Worm (Caenorhabditis elegans) whole organism, L3 larva: ENCODE measurements around the gene C25F9.10.

Experiments
- R02D3.7 ChIP-seq: fragments of 150-350 bp; optimal IDR thresholded peaks from 2 replicates; lab custom pipeline; 2014; ENCODE audit warnings: missing biosample characterization, missing genetic modification characterization
- ceh-16 ChIP-seq: sonication (generic microtip); optimal IDR thresholded peaks from 2 replicates; lab custom pipeline; 2017; ENCODE audit warnings: missing biosample characterization, missing genetic modification characterization
- ceh-28 ChIP-seq: fragments of 150-350 bp; optimal IDR thresholded peaks from 2 replicates; lab custom pipeline; 2014; ENCODE audit warnings: missing biosample characterization, missing genetic modification reagents, missing genetic modification characterization
- ceh-82 ChIP-seq: fragments of 150-350 bp; optimal IDR thresholded peaks from 2 replicates; lab custom pipeline; 2014; ENCODE audit warnings: missing biosample characterization, missing genetic modification characterization
- egl-27 ChIP-seq: sonication (generic microtip); optimal IDR thresholded peaks from 4 replicates; lab custom pipeline; 2017; ENCODE audit warnings: missing biosample characterization, missing genetic modification reagents, missing genetic modification characterization
- elt-2 ChIP-seq: sonication (generic microtip); optimal IDR thresholded peaks from 2 replicates; lab custom pipeline; 2016; ENCODE audit warnings: missing genetic modification reagents, mild to moderate bottlenecking, missing genetic modification characterization, missing compliant biosample characterization
- elt-3 ChIP-seq, 3 experiments: fragments of 150-350 bp in 1 of 3; sonication (generic microtip) in 2 of 3; optimal IDR thresholded peaks; 2 replicates in 2 of 3; 4 replicates in 1 of 3; lab custom pipeline; 2014 to 2017; ENCODE audit warnings: missing biosample characterization in 3 of 3, missing genetic modification characterization in 3 of 3
- eor-1 ChIP-seq, 2 experiments: fragments of 150-350 bp; optimal IDR thresholded peaks; 2 replicates each; lab custom pipeline; 2014 to 2018; ENCODE audit warnings: missing biosample characterization in 2 of 2, missing genetic modification characterization in 2 of 2
- fkh-2 ChIP-seq: fragments of 150-350 bp; optimal IDR thresholded peaks from 2 replicates; lab custom pipeline; 2014; ENCODE audit warnings: missing biosample characterization, missing genetic modification reagents, missing genetic modification characterization
- fos-1 ChIP-seq: fragments of 150-350 bp; optimal IDR thresholded peaks from 2 replicates; lab custom pipeline; 2014; ENCODE audit warnings: missing biosample characterization, missing genetic modification characterization
- lin-15B ChIP-seq: fragments of 150-350 bp; optimal IDR thresholded peaks from 2 replicates; lab custom pipeline; 2014; ENCODE audit warnings: missing biosample characterization, missing genetic modification characterization
- lin-39 ChIP-seq: fragments of 150-350 bp; optimal IDR thresholded peaks from 2 replicates; lab custom pipeline; 2018; ENCODE audit warnings: missing biosample characterization, missing genetic modification reagents, missing genetic modification characterization
- lsy-12 ChIP-seq: sonication (generic microtip); optimal IDR thresholded peaks from 2 replicates; lab custom pipeline; 2016; ENCODE audit warnings: mild to moderate bottlenecking, missing genetic modification characterization, missing compliant biosample characterization
- mdl-1 ChIP-seq: fragments of 150-350 bp; optimal IDR thresholded peaks from 2 replicates; lab custom pipeline; 2014; ENCODE audit warnings: missing biosample characterization, missing genetic modification characterization
- nfya-1 ChIP-seq: sonication (generic microtip); optimal IDR thresholded peaks from 2 replicates; lab custom pipeline; 2017; ENCODE audit warnings: missing genetic modification characterization, mild to moderate bottlenecking, missing compliant biosample characterization, antibody characterized with exemption, moderate library complexity; ENCODE audit not compliant: insufficient read depth
- nhr-11 ChIP-seq: fragments of 150-350 bp; optimal IDR thresholded peaks from 2 replicates; lab custom pipeline; 2014; ENCODE audit warnings: missing biosample characterization, missing genetic modification characterization
- nhr-237 ChIP-seq: fragments of 150-350 bp; optimal IDR thresholded peaks from 2 replicates; lab custom pipeline; 2014; ENCODE audit warnings: missing biosample characterization, missing genetic modification characterization
- nhr-25 ChIP-seq: sonication (generic microtip); optimal IDR thresholded peaks from 2 replicates; lab custom pipeline; 2017; ENCODE audit warnings: missing biosample characterization, missing genetic modification characterization
- nhr-28 ChIP-seq: fragments of 150-350 bp; optimal IDR thresholded peaks from 2 replicates; lab custom pipeline; 2014; ENCODE audit warnings: missing biosample characterization, missing genetic modification characterization
- nhr-43 ChIP-seq: sonication (generic microtip); optimal IDR thresholded peaks from 2 replicates; lab custom pipeline; 2016; ENCODE audit warnings: mild to moderate bottlenecking, missing genetic modification characterization, missing compliant biosample characterization; ENCODE audit not compliant: poor library complexity, severe bottlenecking
- nhr-67 ChIP-seq: fragments of 150-350 bp; optimal IDR thresholded peaks from 2 replicates; lab custom pipeline; 2014; ENCODE audit warnings: missing biosample characterization, missing genetic modification characterization
- nhr-76 ChIP-seq: fragments of 150-350 bp; sonication (generic microtip); optimal IDR thresholded peaks from 5 replicates; lab custom pipeline; 2014; ENCODE audit warnings: missing biosample characterization, missing genetic modification characterization
- nhr-77 ChIP-seq: fragments of 150-350 bp; optimal IDR thresholded peaks from 2 replicates; lab custom pipeline; 2014; ENCODE audit warnings: missing biosample characterization, missing genetic modification characterization
- pha-4 ChIP-seq: fragments of 150-350 bp; optimal IDR thresholded peaks from 2 replicates; lab custom pipeline; 2014; ENCODE audit warnings: missing biosample characterization, missing genetic modification reagents, missing genetic modification characterization
- pqm-1 ChIP-seq: fragments of 150-350 bp; optimal IDR thresholded peaks from 2 replicates; lab custom pipeline; 2017; ENCODE audit warnings: missing biosample characterization, missing genetic modification characterization, inconsistent platforms
- sea-2 ChIP-seq: fragments of 150-350 bp; sonication (generic microtip); optimal IDR thresholded peaks from 4 replicates; lab custom pipeline; 2014; ENCODE audit warnings: missing biosample characterization, missing genetic modification reagents, missing genetic modification characterization
- snpc-4 ChIP-seq: fragments of 150-350 bp; optimal IDR thresholded peaks from 2 replicates; lab custom pipeline; 2014; ENCODE audit warnings: missing biosample characterization, missing genetic modification characterization
- tbx-2 ChIP-seq: sonication (generic microtip); optimal IDR thresholded peaks from 2 replicates; lab custom pipeline; 2016; ENCODE audit warnings: mild to moderate bottlenecking, missing genetic modification characterization, missing compliant biosample characterization
- unc-39 ChIP-seq: sonication (generic microtip); optimal IDR thresholded peaks from 4 replicates; lab custom pipeline; 2017; ENCODE audit warnings: missing biosample characterization, missing genetic modification characterization
- unc-62 ChIP-seq: fragments of 150-350 bp; sonication (generic microtip); optimal IDR thresholded peaks from 4 replicates; lab custom pipeline; 2014; ENCODE audit warnings: missing biosample characterization, missing genetic modification reagents, missing genetic modification characterization
- zag-1 ChIP-seq: fragments of 150-350 bp; optimal IDR thresholded peaks from 2 replicates; lab custom pipeline; 2014; ENCODE audit warnings: missing biosample characterization, missing genetic modification characterization
- ztf-11 ChIP-seq: fragments of 150-350 bp; optimal IDR thresholded peaks from 2 replicates; lab custom pipeline; 2014; ENCODE audit warnings: missing biosample characterization, missing genetic modification characterization
- ztf-4 ChIP-seq: fragments of 150-350 bp; optimal IDR thresholded peaks from 2 replicates; lab custom pipeline; 2014; ENCODE audit warnings: missing biosample characterization, missing genetic modification characterization

C25F9.10 gene

DNA sequence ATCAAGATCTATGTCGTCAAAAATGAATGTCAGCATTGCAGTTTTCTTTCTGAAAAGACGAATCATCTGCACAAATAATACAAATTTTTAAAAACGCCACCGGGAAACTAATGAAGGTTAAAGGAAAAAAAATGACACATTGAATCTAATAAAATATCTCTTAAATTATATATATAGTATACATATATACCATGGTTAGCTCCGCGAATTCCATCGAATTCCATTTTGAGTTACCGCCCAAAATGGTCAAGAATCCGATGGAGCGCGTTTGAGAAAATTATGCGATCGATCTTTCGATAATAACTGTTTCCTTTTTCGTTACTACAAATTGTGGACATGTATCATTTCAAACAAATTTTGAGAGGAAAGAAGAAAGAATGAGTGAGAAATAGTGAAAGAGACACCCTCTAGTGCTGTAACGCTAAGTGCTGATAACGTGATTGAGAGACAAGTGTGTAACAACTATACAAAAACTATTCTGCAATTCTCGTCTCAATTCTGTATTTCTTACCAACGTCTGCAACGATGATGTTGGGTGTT is at the start of gene C25F9.10, which contains the start of gene C25F9.6:
C25F9.10 (plus strand) TSS at position 454 of the 540 bp plus-strand sequence.
C25F9.6 (minus strand) TSS at position 51 of the 540 bp plus-strand sequence.
- peak; percentile 35 for TF ChIP-seq pha-4
- TF ChIP-seq elt-3 (tag; optimal IDR thresholded peaks at IDR 0.05; lab: Kevin White, UChicago) = no peak
- peak; percentile 35 for TF ChIP-seq pqm-1 (tag; lab: Kevin White, UChicago)
- no peak for TF ChIP-seq unc-62
- no peak for TF ChIP-seq R02D3.7 (tag; lab: Kevin White, UChicago)
- no peak for TF ChIP-seq lin-39 (tag; lab: Kevin White, UChicago)
- no peak for TF ChIP-seq unc-39
- no peak for TF ChIP-seq eor-1 (tag; optimal IDR thresholded peaks at IDR 0.05; lab: Kevin White, UChicago)
- no peak for TF ChIP-seq zag-1 (tag; lab: Kevin White, UChicago)
- TF ChIP-seq elt-2 (tag; lab: Kevin White, UChicago) = peak; percentile 60
- TF ChIP-seq tbx-2 (tag; lab: Kevin White, UChicago) = no peak
- no peak for TF ChIP-seq ceh-16 (tag; lab: Kevin White, UChicago)
- no peak for TF ChIP-seq egl-27 (tag; lab: Kevin White, UChicago)
- TF ChIP-seq nhr-25 (tag; lab: Kevin White, UChicago) = no peak
- no peak for TF ChIP-seq nhr-76 (tag; lab: Kevin White, UChicago)
- no peak for TF ChIP-seq ceh-28 (tag; lab: Kevin White, UChicago)
- TF ChIP-seq sea-2 (GFP tag; lab: Kevin White, UChicago) = no peak

DNA sequence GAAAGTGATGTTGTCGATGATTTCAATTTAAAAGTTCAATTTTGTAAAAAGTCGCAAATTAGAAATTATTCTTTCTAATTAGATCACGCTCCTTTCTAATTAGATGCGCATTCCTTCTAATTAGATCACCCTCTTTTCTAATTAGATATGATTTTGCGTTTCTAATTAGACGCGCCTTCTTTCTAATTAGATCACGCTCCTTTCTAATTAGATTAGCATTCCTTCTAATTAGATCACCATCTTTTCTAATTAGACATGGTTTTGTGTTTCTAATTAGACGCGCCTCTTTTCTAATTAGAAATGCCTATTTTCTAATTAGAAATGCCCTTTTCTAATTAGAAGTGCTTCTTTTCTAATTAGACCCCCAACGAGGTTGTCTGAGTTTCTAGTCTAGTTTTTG is 48.8 kb upstream of the C25F9.10 start:
- TF ChIP-seq ztf-4 (no peak), nfya-1 (no peak), eor-1 (tag; optimal IDR thresholded peaks at IDR 0.05; lab: Kevin White, UChicago) (no peak), egl-27 (tag; lab: Kevin White, UChicago) (no peak), zag-1 (tag; lab: Kevin White, UChicago) (no peak), fkh-2 (tag; lab: Kevin White, UChicago) (no peak), ceh-82 (tag; lab: Kevin White, UChicago) (no peak), nhr-77 (tag; lab: Kevin White, UChicago) (no peak), sea-2 (GFP tag; lab: Kevin White, UChicago) (no peak), nhr-67 (tag; lab: Kevin White, UChicago) (no peak), pqm-1 (tag; lab: Kevin White, UChicago) (no peak), nhr-76 (tag; lab: Kevin White, UChicago) (no peak), mdl-1 (tag; lab: Kevin White, UChicago) (no peak), snpc-4 (tag; lab: Kevin White, UChicago) (no peak), unc-62 (no peak), lsy-12 (tag; lab: Kevin White, UChicago) (no peak), ceh-16 (tag; lab: Kevin White, UChicago) (no peak), ztf-11 (no peak)

DNA sequence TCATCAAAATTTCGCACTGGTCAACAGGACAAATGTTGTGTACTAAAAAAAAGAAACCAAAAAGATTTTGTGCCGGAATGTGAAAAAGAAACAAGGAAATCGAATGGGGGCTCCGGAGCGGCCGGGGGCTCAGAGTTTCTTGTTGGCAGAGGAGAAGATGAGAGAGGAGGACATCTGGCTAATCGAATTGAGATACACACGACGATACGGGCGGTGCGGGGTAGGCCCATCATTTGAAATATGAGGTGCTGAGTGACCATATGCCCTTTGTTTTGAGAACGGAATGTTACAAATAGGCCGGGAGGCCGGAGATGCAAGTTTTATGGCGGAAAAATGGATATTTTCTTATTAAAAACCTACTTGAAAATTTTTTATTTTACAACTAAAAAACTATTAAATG is 47.5 kb upstream of the C25F9.10 start:
- no peak for TF ChIP-seq nhr-28 (tag; lab: Kevin White, UChicago)
- TF ChIP-seq fkh-2 (tag; lab: Kevin White, UChicago) = no peak
- no peak for TF ChIP-seq ceh-28 (tag; lab: Kevin White, UChicago)
- TF ChIP-seq lin-39 (tag; lab: Kevin White, UChicago) = peak; percentile 37
- TF ChIP-seq sea-2 (GFP tag; lab: Kevin White, UChicago) = no peak
- no peak for TF ChIP-seq lin-15B (tag; lab: Kevin White, UChicago)
- TF ChIP-seq nhr-25 (tag; lab: Kevin White, UChicago) = no peak
- TF ChIP-seq pha-4 = no peak
- TF ChIP-seq nfya-1 = peak; percentile 3
- no peak for TF ChIP-seq ztf-4
- no peak for TF ChIP-seq nhr-237 (tag; lab: Kevin White, UChicago)
- no peak for TF ChIP-seq nhr-43 (tag; lab: Kevin White, UChicago)

DNA sequence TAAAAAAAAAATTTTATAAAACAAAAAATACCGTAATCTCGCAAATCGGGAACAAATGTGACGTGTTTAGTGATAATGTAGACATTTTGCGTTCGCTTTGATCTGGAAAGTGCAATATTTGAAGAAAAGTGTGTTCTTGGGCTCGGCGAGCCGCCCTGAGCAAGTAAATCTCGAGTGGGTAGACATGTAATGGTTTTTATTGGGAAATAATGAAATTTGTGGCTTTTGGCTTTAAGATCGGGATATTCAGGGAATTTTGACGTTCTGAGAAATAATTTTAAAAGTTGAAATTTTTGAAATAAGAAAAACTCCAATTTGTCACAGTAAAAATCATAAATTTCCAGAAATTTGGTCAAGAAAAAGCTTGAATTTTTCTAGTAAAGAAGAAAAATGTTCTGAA is 43.0 kb upstream of the C25F9.10 start, which contains the start of gene C14B4.2:
C14B4.2 (minus strand) TSS at position 101 of the 400 bp plus-strand sequence.
- TF ChIP-seq fos-1 (tag; lab: Kevin White, UChicago) = no peak
- TF ChIP-seq tbx-2 (tag; lab: Kevin White, UChicago) = no peak
- TF ChIP-seq mdl-1 (tag; lab: Kevin White, UChicago) = no peak

DNA sequence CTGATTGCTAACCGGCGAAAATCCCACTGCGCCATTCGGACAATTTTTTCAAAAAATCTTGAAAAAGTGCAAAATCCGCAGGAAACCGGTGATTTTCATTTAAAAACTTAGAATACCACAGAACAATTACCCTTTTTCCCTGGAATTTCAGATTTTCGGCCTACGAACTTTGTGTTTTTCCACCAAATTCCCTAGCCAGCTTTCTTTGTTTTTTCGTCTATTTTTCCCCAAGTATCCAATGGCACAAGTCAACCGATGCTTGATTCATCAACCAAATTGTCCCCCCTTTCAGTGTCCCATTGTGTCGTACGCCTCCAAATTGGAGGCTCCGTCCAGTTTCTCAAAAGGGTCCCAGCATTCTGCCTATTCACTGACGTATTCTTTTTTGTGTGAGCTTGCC is 35.3 kb upstream of the C25F9.10 start, which contains the start of gene Y43F8A.1:
Y43F8A.1 (plus strand) TSS at position 301 of the 400 bp plus-strand sequence.
- TF ChIP-seq mdl-1 (tag; lab: Kevin White, UChicago) (no peak), nhr-11 (tag; lab: Kevin White, UChicago) (no peak), lin-39 (tag; lab: Kevin White, UChicago) (no peak)
